Worm (Caenorhabditis elegans): ENCODE data around the gene gmps-1.

ce11 chrII:10819928-10820423 is 48.5 kb downstream of the gmps-1 start, which contains the start of gene R06F6.8:
- TF ChIP-seq W03F9.2 (tag; optimal IDR thresholded peaks at IDR 0.05) (no peak), him-1 (tag; optimal IDR thresholded peaks at IDR 0.05) (no peak)

Data from whole organism, L4/young adult.